Fruit fly (Drosophila melanogaster) whole organism, pupa: ENCODE data around the gene PolD2.

Experiments used
- CG14655 ChIP-seq: fragments of 200-800 bp; sonication (Bioruptor generic); optimal IDR thresholded peaks from 3 replicates; lab custom pipeline; 2017; ENCODE audit warnings: mild to moderate bottlenecking, missing biosample characterization, missing genetic modification reagents, missing genetic modification characterization
- CG32121 ChIP-seq: fragments of 200-800 bp; sonication (Bioruptor generic); IDR thresholded peaks from 2 replicates; pipeline ENCODE4 v1.3.6; 2022; ENCODE audit warnings: missing biosample characterization, missing genetic modification characterization
- CG9948 ChIP-seq: fragments of 200-800 bp; sonication (Bioruptor generic); optimal IDR thresholded peaks from 2 replicates; lab custom pipeline; 2018; ENCODE audit warnings: missing biosample characterization, mild to moderate bottlenecking, missing genetic modification characterization, moderate library complexity
- EcR ChIP-seq: fragments of 200-800 bp; sonication (Bioruptor generic); optimal IDR thresholded peaks from 3 replicates; lab custom pipeline; 2019; ENCODE audit warnings: missing biosample characterization, missing genetic modification characterization, mild to moderate bottlenecking, moderate library complexity, missing genetic modification reagents
- Ets98B ChIP-seq: fragments of 200-800 bp; sonication (Bioruptor generic); IDR thresholded peaks from 2 replicates; pipeline ENCODE4 v1.3.6; 2022; ENCODE audit warnings: missing biosample characterization, missing genetic modification characterization
- Pif1B ChIP-seq: fragments of 200-800 bp; sonication (Bioruptor generic); optimal IDR thresholded peaks from 3 replicates; lab custom pipeline; 2016; ENCODE audit warnings: missing biosample characterization, missing genetic modification characterization

dm6 chr3L:1727431-1727830 lies 48.0 kb upstream of the PolD2 start:
- TF ChIP-seq CG9948 (tag; lab: Kevin White, UChicago) (no peak), EcR (GFP tag; lab: Kevin White, UChicago) (no peak), CG32121 (no peak), CG14655 (GFP tag; lab: Kevin White, UChicago) (no peak), Pif1B (GFP tag; lab: Kevin White, UChicago) (no peak), Ets98B (GFP tag; lab: Robert Waterston, UW) (no peak)
